Fruit fly (Drosophila melanogaster): ENCODE measurements around the gene xit.

xit gene

DNA sequence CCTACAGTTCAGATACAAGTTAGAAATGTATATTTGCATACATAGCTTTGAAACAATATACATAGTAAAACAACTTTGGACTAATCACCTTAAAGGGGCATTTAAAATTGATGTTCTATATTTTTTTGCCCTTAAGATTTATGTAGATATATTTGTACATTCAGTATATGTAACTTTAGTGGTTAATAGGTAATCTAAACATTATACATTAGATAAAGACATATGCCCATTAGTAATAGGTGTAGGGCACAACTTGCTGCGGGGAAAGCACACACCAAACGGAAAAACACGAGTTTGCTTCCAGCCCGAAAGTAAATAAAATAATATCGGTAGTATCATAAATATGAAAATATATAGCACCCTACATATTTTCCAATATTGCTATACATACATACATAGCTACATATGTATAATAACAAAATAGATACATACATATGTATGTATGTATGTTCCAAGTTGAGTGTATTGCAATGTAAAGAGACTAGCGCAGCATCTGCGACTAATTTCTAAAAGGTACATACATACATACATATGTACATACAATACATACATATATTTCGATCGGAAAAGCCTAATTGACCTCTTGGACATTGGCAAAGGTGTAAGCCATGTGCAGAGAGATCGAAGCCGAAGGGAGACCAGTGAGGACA lies 42.6 kb downstream of the xit start, which contains the start of gene CG43736 (continued):
- TF ChIP-seq CG30403 (GFP tag; optimal IDR thresholded peaks at IDR 0.05), result peak; percentile 97
- TF ChIP-seq esg (GFP tag; conservative IDR thresholded peaks at IDR 0.05), result peak; percentile 87
- peak; percentile 83 for TF ChIP-seq CG17385 (GFP tag; optimal IDR thresholded peaks at IDR 0.05)
- peak; percentile 49 for TF ChIP-seq ash1 (GFP tag; optimal IDR thresholded peaks at IDR 0.05)
- TF ChIP-seq hth (optimal IDR thresholded peaks at IDR 0.05), result no peak
- TF ChIP-seq pnt (GFP tag; optimal IDR thresholded peaks at IDR 0.05), result peak; percentile 90
- TF ChIP-seq seq (GFP tag; IDR thresholded peaks at IDR 0.05), result peak; percentile 90
- peak; percentile 94 for TF ChIP-seq CG6854 (GFP tag; optimal IDR thresholded peaks at IDR 0.05)
- TF ChIP-seq CG8359 (GFP tag; optimal IDR thresholded peaks at IDR 0.05; ENCODE audit: borderline replicate concordance), result peak; percentile 87
- TF ChIP-seq Dip3 (GFP tag; optimal IDR thresholded peaks at IDR 0.05), result peak; percentile 91
- peak; percentile 91 for TF ChIP-seq Vsx1 (GFP tag; optimal IDR thresholded peaks at IDR 0.05)
- TF ChIP-seq grau (tag; optimal IDR thresholded peaks at IDR 0.05), result peak; percentile 97
- peak; percentile 97 for TF ChIP-seq Fer1 (GFP tag; optimal IDR thresholded peaks at IDR 0.05)
- TF ChIP-seq mld (GFP tag; IDR thresholded peaks at IDR 0.05; ENCODE audit: partially characterized antibody), result no peak
- no peak for TF ChIP-seq CG8478 (optimal IDR thresholded peaks at IDR 0.05)
- TF ChIP-seq CG13123 (GFP tag; optimal IDR thresholded peaks at IDR 0.05), result peak; percentile 83
- peak; percentile 93 for TF ChIP-seq Atf-2 (GFP tag; optimal IDR thresholded peaks at IDR 0.05)
- TF ChIP-seq Ravus (GFP tag; IDR thresholded peaks at IDR 0.05), result peak; percentile 67
- peak; percentile 98 for TF ChIP-seq CG2712 (tag; optimal IDR thresholded peaks at IDR 0.05)
- TF ChIP-seq Sry-β (GFP tag; optimal IDR thresholded peaks at IDR 0.05), result peak; percentile 63
- peak; percentile 97 for TF ChIP-seq CG15269 (tag; optimal IDR thresholded peaks at IDR 0.05)
- TF ChIP-seq lov (optimal IDR thresholded peaks at IDR 0.05), result no peak
- TF ChIP-seq lov (GFP tag; IDR thresholded peaks at IDR 0.05), result 0 out of 3 replicates have a peak, but pooled peaks have one; percentile 66
- TF ChIP-seq pita (GFP tag; optimal IDR thresholded peaks at IDR 0.05), result no peak
- peak; percentile 64 for TF ChIP-seq Ets97D (GFP tag; optimal IDR thresholded peaks at IDR 0.05)
- TF ChIP-seq CG8765 (GFP tag; IDR thresholded peaks at IDR 0.05), result peak; percentile 41; the same call in 1 of the 2 replicates
- peak; percentile 91 for TF ChIP-seq twi (tag; optimal IDR thresholded peaks at IDR 0.05)
- peak in 1 of 3 experiments; percentile 95 for TF ChIP-seq lola (GFP tag; optimal IDR thresholded peaks at IDR 0.05)
- TF ChIP-seq btn (GFP tag; optimal IDR thresholded peaks at IDR 0.05), result peak; percentile 79
- TF ChIP-seq CG16813 (GFP tag; IDR thresholded peaks at IDR 0.05; ENCODE audit: partially characterized antibody), result no peak
- TF ChIP-seq CG2129 (GFP tag; IDR thresholded peaks at IDR 0.05; ENCODE audit: partially characterized antibody), result no peak
- TF ChIP-seq sug (tag; optimal IDR thresholded peaks at IDR 0.05), result peak; percentile 93
- peak; percentile 84 for TF ChIP-seq onecut (GFP tag; IDR thresholded peaks at IDR 0.05)
- peak; percentile 94 for TF ChIP-seq maf-S (GFP tag; optimal IDR thresholded peaks at IDR 0.05)
- peak; percentile 89 for TF ChIP-seq CG6683 (GFP tag; optimal IDR thresholded peaks at IDR 0.05)
- peak; percentile 84 for TF ChIP-seq Lhr (GFP tag; optimal IDR thresholded peaks at IDR 0.05)
- peak; percentile 84 for TF ChIP-seq repo (GFP tag; optimal IDR thresholded peaks at IDR 0.05)
- TF ChIP-seq CG7271 (tag; optimal IDR thresholded peaks at IDR 0.05), result peak; percentile 65
- TF ChIP-seq CG16779 (GFP tag; IDR thresholded peaks at IDR 0.05), result no peak
- peak; percentile 85 for TF ChIP-seq CG31388 (GFP tag; optimal IDR thresholded peaks at IDR 0.05)
- peak; percentile 92 for TF ChIP-seq B-H2 (GFP tag; optimal IDR thresholded peaks at IDR 0.05)
- peak; percentile 77; the same call in 2 of the 3 replicates for TF ChIP-seq CG3726 (GFP tag; IDR thresholded peaks at IDR 0.05)
- peak; percentile 97 for TF ChIP-seq CG12391 (tag; optimal IDR thresholded peaks at IDR 0.05)
- no peak for TF ChIP-seq yki (optimal IDR thresholded peaks at IDR 0.05)
- peak; percentile 89 for TF ChIP-seq fu2 (GFP tag; optimal IDR thresholded peaks at IDR 0.05)
- TF ChIP-seq chn (GFP tag; optimal IDR thresholded peaks at IDR 0.05), result peak; percentile 92
- TF ChIP-seq Mrtf (GFP tag; IDR thresholded peaks at IDR 0.05), result peak; percentile 87
- TF ChIP-seq CG3995 (GFP tag; optimal IDR thresholded peaks at IDR 0.05), result peak; percentile 76
- TF ChIP-seq CG4730 (GFP tag; IDR thresholded peaks at IDR 0.05), result peak; percentile 79
- TF ChIP-seq fd64A (GFP tag; optimal IDR thresholded peaks at IDR 0.05), result peak; percentile 83
- peak; percentile 87 for TF ChIP-seq Dbx (GFP tag; IDR thresholded peaks at IDR 0.05)
